Fruit fly (Drosophila melanogaster) whole organism, embryonic: ENCODE measurements around the gene CG13084.

Source experiments
- CG16779 ChIP-seq: fragments of 200-800 bp; sonication (Bioruptor generic); IDR thresholded peaks from 2 replicates; pipeline ENCODE4 v1.3.6; 2022; ENCODE audit warnings: missing biosample characterization, missing genetic modification characterization
- CG2120 ChIP-seq: fragments of 200-800 bp; sonication (Bioruptor generic); optimal IDR thresholded peaks from 3 replicates; lab custom pipeline; 2016; ENCODE audit warnings: missing biosample characterization, missing genetic modification characterization
- CG32767 ChIP-seq: fragments of 200-800 bp; sonication (Bioruptor generic); IDR thresholded peaks from 2 replicates; pipeline ENCODE4 v1.3.6; 2022; ENCODE audit warnings: missing biosample characterization, missing genetic modification characterization
- CG4820 ChIP-seq: fragments of 200-800 bp; sonication (Bioruptor generic); optimal IDR thresholded peaks from 3 replicates; lab custom pipeline; 2016; ENCODE audit warnings: missing biosample characterization, missing genetic modification characterization
- CG8089 ChIP-seq: fragments of 200-800 bp; sonication (Bioruptor generic); optimal IDR thresholded peaks from 3 replicates; lab custom pipeline; 2016; ENCODE audit warnings: missing biosample characterization, missing genetic modification characterization
- CG8478 ChIP-seq: fragments of >200 bp; optimal IDR thresholded peaks from 2 replicates; lab custom pipeline; 2018
- E2f1 ChIP-seq: fragments of 200-800 bp; sonication (Bioruptor generic); IDR thresholded peaks from 2 replicates; pipeline ENCODE4 v1.3.6; 2022; ENCODE audit warnings: missing biosample characterization, missing genetic modification characterization
- E2f2 ChIP-seq: fragments of 200-800 bp; sonication (Bioruptor generic); IDR thresholded peaks from 2 replicates; pipeline ENCODE4 v1.3.6; 2022; ENCODE audit warnings: missing biosample characterization, missing genetic modification characterization
- Med ChIP-seq: fragments of 200-800 bp; sonication (Bioruptor generic); peaks from one replicate; lab custom pipeline; 2016; ENCODE audit warnings: missing biosample characterization, missing genetic modification characterization, mild to moderate bottlenecking, inconsistent platforms, moderate library complexity
- psq ChIP-seq: fragments of 200-800 bp; sonication (Bioruptor generic); optimal IDR thresholded peaks from 2 replicates; lab custom pipeline; 2017; ENCODE audit warnings: missing biosample characterization, missing genetic modification characterization
- wdn ChIP-seq: fragments of 200-800 bp; sonication (Bioruptor generic); IDR thresholded peaks from 2 replicates; pipeline ENCODE4 v1.3.6; 2022; ENCODE audit warnings: missing biosample characterization, missing genetic modification characterization

DNA sequence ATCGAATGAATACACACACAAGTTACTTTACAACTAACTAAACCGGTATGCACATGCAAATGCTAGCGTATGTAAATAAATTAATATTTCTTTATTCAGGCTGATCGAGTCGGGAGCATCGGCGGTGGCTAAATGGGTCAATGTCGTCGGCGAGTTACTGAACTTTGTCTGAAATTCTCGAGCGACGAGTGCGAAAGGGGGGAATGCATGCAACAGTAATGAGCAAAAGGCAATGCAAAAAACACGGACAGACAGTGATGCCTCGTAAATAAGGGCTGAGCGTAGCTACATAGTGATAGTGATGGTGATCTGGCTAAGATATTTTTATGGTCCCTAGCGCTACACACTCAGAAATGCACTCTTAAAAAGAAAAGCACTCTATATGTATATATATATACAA is 44.0 kb upstream of the CG13084 start:
- no peak for TF ChIP-seq CG32767 (GFP tag; lab: Robert Waterston, UW)
- TF ChIP-seq CG2120 (GFP tag; lab: Kevin White, UChicago), result no peak
- TF ChIP-seq E2f2, result no peak
- TF ChIP-seq psq (GFP tag; lab: Kevin White, UChicago), result no peak
- no peak for TF ChIP-seq wdn (GFP tag; lab: Robert Waterston, UW)
- TF ChIP-seq CG8478 (lab: Kevin White, UChicago), result no peak
- TF ChIP-seq Med, result peak; percentile 36
- no peak for TF ChIP-seq CG8089
- TF ChIP-seq CG16779, result no peak
- no peak for TF ChIP-seq CG4820 (GFP tag; lab: Kevin White, UChicago)
- TF ChIP-seq E2f1 (GFP tag; lab: Robert Waterston, UW), result no peak
